Worm (Caenorhabditis elegans) whole organism, late embryonic: ENCODE measurements around the gene set-26.
"Not testable (repeated sequence)": the region's sequence is repeated elsewhere in the genome, so short reads cannot be mapped to it uniquely, and the experiment has no call there.

Experiments
- C08G9.2 ChIP-seq: sonication (generic microtip); optimal IDR thresholded peaks from 2 replicates; lab custom pipeline; 2016; ENCODE audit warnings: mild to moderate bottlenecking, missing genetic modification characterization, moderate library complexity, missing compliant biosample characterization
- C38D4.7 ChIP-seq: fragments of 200-800 bp; sonication (Bioruptor generic); optimal IDR thresholded peaks from 2 replicates; lab custom pipeline; 2018; ENCODE audit warnings: mild to moderate bottlenecking, missing genetic modification characterization, moderate library complexity, missing compliant biosample characterization
- K02D7.2 ChIP-seq: sonication (generic microtip); optimal IDR thresholded peaks from 2 replicates; lab custom pipeline; 2017; ENCODE audit warnings: mild to moderate bottlenecking, missing genetic modification characterization, missing compliant biosample characterization
- K09A11.1 ChIP-seq: sonication (generic microtip); optimal IDR thresholded peaks from 2 replicates; lab custom pipeline; 2017; ENCODE audit warnings: antibody characterized with exemption, mild to moderate bottlenecking, missing genetic modification characterization, missing compliant biosample characterization; ENCODE audit not compliant: insufficient read depth
- T23F11.4 ChIP-seq: fragments of 200-800 bp; sonication (Bioruptor generic); optimal IDR thresholded peaks from 2 replicates; lab custom pipeline; 2018; ENCODE audit warnings: mild to moderate bottlenecking, missing genetic modification characterization, missing compliant biosample characterization
- ahr-1 ChIP-seq: sonication (generic microtip); optimal IDR thresholded peaks from 2 replicates; lab custom pipeline; 2016; ENCODE audit warnings: missing genetic modification characterization, missing compliant biosample characterization
- ceh-14 ChIP-seq: sonication (generic microtip); optimal IDR thresholded peaks from 2 replicates; lab custom pipeline; 2016; ENCODE audit warnings: missing genotype, missing genetic modification characterization, missing compliant biosample characterization
- ceh-30 ChIP-seq: fragments of 150-350 bp; optimal IDR thresholded peaks from 2 replicates; lab custom pipeline; 2014; ENCODE audit warnings: missing biosample characterization, missing genetic modification characterization
- ceh-31 ChIP-seq: sonication (generic microtip); optimal IDR thresholded peaks from 2 replicates; lab custom pipeline; 2016; ENCODE audit warnings: missing genetic modification characterization, missing compliant biosample characterization
- ceh-34 ChIP-seq: sonication (generic microtip); optimal IDR thresholded peaks from 2 replicates; lab custom pipeline; 2016; ENCODE audit warnings: mild to moderate bottlenecking, missing genetic modification characterization, missing compliant biosample characterization
- ceh-48 ChIP-seq: sonication (generic microtip); optimal IDR thresholded peaks from 2 replicates; lab custom pipeline; 2016; ENCODE audit warnings: missing genetic modification characterization, inconsistent platforms, missing compliant biosample characterization
- ceh-6 ChIP-seq: fragments of 200-800 bp; sonication (Bioruptor generic); optimal IDR thresholded peaks from 2 replicates; lab custom pipeline; 2018; ENCODE audit warnings: mild to moderate bottlenecking, missing genetic modification characterization, missing compliant biosample characterization
- dve-1 ChIP-seq: sonication (generic microtip); optimal IDR thresholded peaks from 2 replicates; lab custom pipeline; 2017; ENCODE audit warnings: antibody characterized with exemption, mild to moderate bottlenecking, missing genetic modification characterization, missing compliant biosample characterization
- elt-4 ChIP-seq: sonication (generic microtip); optimal IDR thresholded peaks from 2 replicates; lab custom pipeline; 2016; ENCODE audit warnings: missing genetic modification characterization, missing compliant biosample characterization
- ets-4 ChIP-seq: sonication (generic microtip); optimal IDR thresholded peaks from 2 replicates; lab custom pipeline; 2016; ENCODE audit warnings: missing genetic modification characterization, missing compliant biosample characterization
- fax-1 ChIP-seq: sonication (generic microtip); optimal IDR thresholded peaks from 2 replicates; lab custom pipeline; 2016; ENCODE audit warnings: missing genotype, missing genetic modification characterization, missing compliant biosample characterization
- fkh-10 ChIP-seq: fragments of 150-350 bp; optimal IDR thresholded peaks from 2 replicates; lab custom pipeline; 2014; ENCODE audit warnings: missing biosample characterization, missing genetic modification reagents, missing genetic modification characterization
- gmeb-2 ChIP-seq: sonication (generic microtip); optimal IDR thresholded peaks from 2 replicates; lab custom pipeline; 2016; ENCODE audit warnings: missing genetic modification characterization, inconsistent platforms, missing compliant biosample characterization
- hlh-30 ChIP-seq: sonication (generic microtip); optimal IDR thresholded peaks from 2 replicates; lab custom pipeline; 2017; ENCODE audit warnings: antibody characterized with exemption, missing genetic modification characterization, missing compliant biosample characterization; ENCODE audit not compliant: insufficient read depth
- lin-11 ChIP-seq: fragments of 200-800 bp; sonication (Bioruptor generic); optimal IDR thresholded peaks from 2 replicates; lab custom pipeline; 2018; ENCODE audit warnings: mild to moderate bottlenecking, missing genetic modification characterization, missing compliant biosample characterization
- madf-2 ChIP-seq: sonication (generic microtip); optimal IDR thresholded peaks from 2 replicates; lab custom pipeline; 2017; ENCODE audit warnings: missing genetic modification characterization, missing compliant biosample characterization
- pag-3 ChIP-seq: sonication (generic microtip); optimal IDR thresholded peaks from 2 replicates; lab custom pipeline; 2016; ENCODE audit warnings: missing compliant biosample characterization, missing genetic modification characterization, borderline replicate concordance
- pat-9 ChIP-seq: fragments of 200-800 bp; sonication (Bioruptor generic); optimal IDR thresholded peaks from 2 replicates; lab custom pipeline; 2018; ENCODE audit warnings: mild to moderate bottlenecking, missing genetic modification characterization, moderate library complexity, missing compliant biosample characterization
- pax-1 ChIP-seq: fragments of 150-350 bp; optimal IDR thresholded peaks from 2 replicates; lab custom pipeline; 2014; ENCODE audit warnings: missing biosample characterization, missing genetic modification characterization
- pha-2 ChIP-seq: sonication (generic microtip); optimal IDR thresholded peaks from 2 replicates; lab custom pipeline; 2017; ENCODE audit warnings: mild to moderate bottlenecking, missing genetic modification characterization, missing compliant biosample characterization
- pha-4 ChIP-seq: fragments of 150-350 bp; optimal IDR thresholded peaks from 2 replicates; lab custom pipeline; 2018; ENCODE audit warnings: missing biosample characterization, missing genetic modification reagents, missing genetic modification characterization
- pqm-1 ChIP-seq: sonication (generic microtip); optimal IDR thresholded peaks from 2 replicates; lab custom pipeline; 2016; ENCODE audit warnings: missing genetic modification characterization, missing compliant biosample characterization
- pros-1 ChIP-seq: fragments of 150-350 bp; optimal IDR thresholded peaks from 2 replicates; lab custom pipeline; 2014; ENCODE audit warnings: missing biosample characterization, missing genetic modification reagents, missing genetic modification characterization
- ref-2 ChIP-seq: sonication (generic microtip); optimal IDR thresholded peaks from 2 replicates; lab custom pipeline; 2016; ENCODE audit warnings: missing genetic modification characterization, missing compliant biosample characterization
- rnt-1 ChIP-seq: sonication (generic microtip); optimal IDR thresholded peaks from 2 replicates; lab custom pipeline; 2016; ENCODE audit warnings: missing genetic modification characterization, missing compliant biosample characterization
- sdc-2 ChIP-seq: sonication (generic microtip); optimal IDR thresholded peaks from 2 replicates; lab custom pipeline; 2016; ENCODE audit warnings: missing genotype, missing genetic modification characterization, missing compliant biosample characterization
- tbx-2 ChIP-seq: sonication (generic microtip); optimal IDR thresholded peaks from 2 replicates; lab custom pipeline; 2016; ENCODE audit warnings: missing genetic modification characterization, missing compliant biosample characterization
- tbx-7 ChIP-seq: sonication (generic microtip); optimal IDR thresholded peaks from 2 replicates; lab custom pipeline; 2016; ENCODE audit warnings: missing genotype, missing genetic modification characterization, missing compliant biosample characterization
- ttx-3 ChIP-seq: sonication (generic microtip); optimal IDR thresholded peaks from 2 replicates; lab custom pipeline; 2016; ENCODE audit warnings: missing genetic modification reagents, missing genetic modification characterization, missing compliant biosample characterization
- unc-3 ChIP-seq, 2 experiments: fragments of 200-800 bp in 1 of 2; sonication (Bioruptor generic) in 1 of 2; sonication (generic microtip) in 1 of 2; conservative IDR thresholded peaks in 1 of 2; optimal IDR thresholded peaks in 1 of 2; 2 replicates each; pipeline versions ENCODE4 v1.3.6 to Lab custom; 2016 to 2022; ENCODE audit warnings: missing compliant biosample characterization in 2 of 2, missing genetic modification characterization in 2 of 2, missing genetic modification reagents in 1 of 2
- unc-42 ChIP-seq: sonication (generic microtip); optimal IDR thresholded peaks from 2 replicates; lab custom pipeline; 2016; ENCODE audit warnings: missing genotype, missing genetic modification characterization, missing compliant biosample characterization
- unc-55 ChIP-seq: sonication (generic microtip); optimal IDR thresholded peaks from 2 replicates; lab custom pipeline; 2017; ENCODE audit warnings: missing biosample characterization, missing genetic modification reagents, missing genetic modification characterization
- unc-86 ChIP-seq: sonication (generic microtip); optimal IDR thresholded peaks from 2 replicates; lab custom pipeline; 2016; ENCODE audit warnings: missing genetic modification characterization, missing compliant biosample characterization
- ztf-16 ChIP-seq: sonication (generic microtip); optimal IDR thresholded peaks from 2 replicates; lab custom pipeline; 2017; ENCODE audit warnings: missing genetic modification characterization, missing compliant biosample characterization

set-26 gene

ce11 chrIV:16656232-16656631 is 549 bp upstream of the set-26 start, which contains the start of gene tsr-2 (continued):
- peak; percentile 73 for TF ChIP-seq rnt-1 (tag; lab: Kevin White, UChicago)
- no peak for TF ChIP-seq madf-2 (tag; lab: Kevin White, UChicago)
- TF ChIP-seq pax-1: peak; percentile 57
- TF ChIP-seq fax-1 (tag; lab: Kevin White, UChicago): no peak
- no peak for TF ChIP-seq tbx-7 (tag; lab: Kevin White, UChicago)
- TF ChIP-seq K09A11.1: no peak
- no peak for TF ChIP-seq elt-4
- TF ChIP-seq pha-2 (tag; lab: Kevin White, UChicago): no peak
- TF ChIP-seq ceh-34: peak; percentile 43
- peak; percentile 71 for TF ChIP-seq ref-2 (tag; lab: Kevin White, UChicago)
- no peak for TF ChIP-seq unc-3 (GFP tag; conservative IDR thresholded peaks at IDR 0.05; lab: Robert Waterston, UW)
- no peak for TF ChIP-seq unc-3 (tag; optimal IDR thresholded peaks at IDR 0.05; lab: Kevin White, UChicago)
- TF ChIP-seq ets-4 (tag; lab: Kevin White, UChicago): no peak
- TF ChIP-seq ttx-3 (tag; lab: Kevin White, UChicago): no peak
- TF ChIP-seq ceh-6: no peak
- TF ChIP-seq unc-42 (tag; lab: Kevin White, UChicago): peak; percentile 17
- TF ChIP-seq lin-11: no peak
- TF ChIP-seq pag-3: no peak
- no peak for TF ChIP-seq gmeb-2
- no peak for TF ChIP-seq pat-9 (tag; lab: Kevin White, UChicago)
- no peak for TF ChIP-seq C38D4.7
- TF ChIP-seq C08G9.2: no peak

- not testable (repeated sequence) for TF ChIP-seq tbx-2 (tag; lab: Kevin White, UChicago); rnt-1 (tag; lab: Kevin White, UChicago); dve-1
- TF ChIP-seq, all 69 proteins: peak for 0; not testable (repeated sequence) for 69
Measured at ce11 chrIV:16646192-16646544, 9.5 kb downstream of the set-26 start, which contains the start of gene Y51H4A.13. Y51H4A.13 (minus strand) TSS chrIV:16646373.

ce11 chrIV:16645492-16646191 is 10.0 kb downstream of the set-26 start:
- TF ChIP-seq pqm-1 (tag; lab: Kevin White, UChicago) (no peak), ceh-48 (tag; lab: Kevin White, UChicago) (peak; percentile 62), rnt-1 (tag; lab: Kevin White, UChicago) (no peak)
- TF ChIP-seq, all 69 proteins: peak for 1

- TF ChIP-seq ahr-1 (tag; lab: Kevin White, UChicago) (no peak), pha-4 (tag; lab: Kevin White, UChicago) (no peak), ceh-30 (tag; lab: Kevin White, UChicago) (no peak), pax-1 (no peak), unc-55 (GFP tag; lab: Kevin White, UChicago) (no peak), elt-4 (no peak), rnt-1 (tag; lab: Kevin White, UChicago) (no peak), ceh-48 (tag; lab: Kevin White, UChicago) (peak; percentile 81)
Measured at ce11 chrIV:16643782-16644181, 11.9 kb downstream of the set-26 start.

- TF ChIP-seq pax-1: no peak
- no peak for TF ChIP-seq ttx-3 (tag; lab: Kevin White, UChicago)
- TF ChIP-seq C38D4.7: no peak
- TF ChIP-seq, all 69 proteins: peak for 0
Measured at ce11 chrIV:16630622-16631021, 25.1 kb downstream of the set-26 start, which contains the start of gene fipr-27. fipr-27 (plus strand) TSS chrIV:16630922.

DNA sequence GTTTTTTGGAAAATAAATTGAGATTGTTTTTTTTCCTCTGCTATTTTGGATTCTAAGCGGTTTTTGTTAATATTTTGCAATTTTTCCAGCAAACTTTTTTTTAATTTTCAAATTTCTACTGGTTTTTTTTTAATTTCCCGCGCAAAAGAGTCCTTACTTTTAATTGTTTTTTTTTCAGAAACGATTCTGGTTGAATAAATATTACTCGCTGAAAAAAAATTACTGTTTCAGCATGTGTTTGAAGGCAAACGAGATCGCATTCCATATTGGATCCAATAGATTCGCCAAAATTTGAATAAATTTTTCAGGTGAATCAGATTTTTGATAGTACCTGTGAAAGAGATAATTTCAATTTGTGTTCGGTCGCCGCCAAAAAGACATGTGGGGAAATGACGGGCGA is 25.9 kb downstream of the set-26 start:
- TF ChIP-seq ref-2 (tag; lab: Kevin White, UChicago) (no peak), ceh-14 (tag; lab: Kevin White, UChicago) (no peak), ahr-1 (tag; lab: Kevin White, UChicago) (no peak), ceh-31 (no peak), pros-1 (tag; lab: Kevin White, UChicago) (no peak), ztf-16 (tag; lab: Kevin White, UChicago) (no peak), unc-86 (tag; lab: Kevin White, UChicago) (no peak), K02D7.2 (tag; lab: Kevin White, UChicago) (no peak), sdc-2 (tag; lab: Kevin White, UChicago) (no peak), hlh-30 (no peak), unc-3 (GFP tag; conservative IDR thresholded peaks at IDR 0.05; lab: Robert Waterston, UW) (no peak), unc-3 (tag; optimal IDR thresholded peaks at IDR 0.05; lab: Kevin White, UChicago) (no peak), fax-1 (tag; lab: Kevin White, UChicago) (no peak), T23F11.4 (no peak), rnt-1 (tag; lab: Kevin White, UChicago) (no peak), fkh-10 (GFP tag; lab: Kevin White, UChicago) (no peak)
